Fruit fly (Drosophila melanogaster) S2 (cell line): ENCODE data around the gene Spps.

Source experiments
- CG8478 ChIP-seq: fragments of >200 bp; optimal IDR thresholded peaks from 2 replicates; lab custom pipeline; 2018
- CTCF ChIP-seq, 2 experiments: fragments of >200 bp; optimal IDR thresholded peaks; 2 replicates each; lab custom pipeline; 2018

Gene Spps

DNA sequence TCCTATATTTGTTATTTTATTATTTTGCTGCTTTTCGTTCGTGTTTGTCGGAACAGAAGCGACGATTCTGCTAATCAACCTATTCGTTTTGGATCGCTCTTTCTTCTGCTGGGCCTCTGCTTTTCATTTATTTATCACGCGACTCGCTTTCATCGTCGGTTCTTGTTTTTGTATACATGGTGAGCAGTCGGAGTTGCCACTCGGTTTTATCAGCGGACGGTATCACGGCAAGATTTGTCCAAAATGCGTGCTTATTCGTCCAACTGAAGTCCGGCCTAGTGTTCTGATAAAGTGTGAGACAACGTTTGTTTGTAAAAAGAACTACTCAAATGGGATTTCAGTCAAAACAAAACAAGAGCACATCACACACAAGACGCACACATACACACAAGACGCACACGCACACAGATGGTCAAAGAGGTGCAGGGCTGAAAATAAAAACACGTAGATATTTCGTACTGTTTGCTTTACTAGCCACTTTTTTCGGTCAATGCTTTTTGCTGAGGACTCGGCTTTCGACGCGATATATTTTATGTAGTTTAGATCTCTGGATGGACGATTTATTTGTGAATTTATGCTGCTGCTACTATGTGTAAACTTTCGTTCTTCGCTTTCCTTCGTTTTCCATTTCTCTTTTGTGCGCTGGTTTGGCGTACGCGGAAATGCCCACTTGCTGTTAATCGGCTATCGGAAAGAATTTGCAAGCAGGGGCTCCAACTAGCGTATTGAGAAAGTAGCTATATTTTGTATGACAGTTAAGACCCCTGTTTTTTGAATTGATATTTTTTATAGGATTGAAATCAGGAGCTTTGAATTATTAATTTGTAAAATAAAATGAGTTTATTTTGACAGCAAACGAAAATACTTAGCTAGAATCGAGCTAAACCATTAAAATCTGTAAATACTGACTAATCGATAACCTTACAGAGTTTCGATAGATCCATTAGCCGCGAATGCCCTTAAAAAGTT is 5.1 kb downstream of the Spps start, which contains the start of gene twin:
Gene twin, minus strand, starts transcription at position 632 of the 969 bp plus-strand sequence.
- TF ChIP-seq CG8478 (lab: Kevin White, UChicago), result no peak

- no peak for TF ChIP-seq CG8478 (lab: Kevin White, UChicago)
- TF ChIP-seq CTCF (optimal IDR thresholded peaks at IDR 0.05; lab: Kevin White, UChicago), result no peak
Measured at dm6 chr3R:24220845-24221244, 5.9 kb downstream of the Spps start, which contains the start of gene cav. cav (plus strand) TSS chr3R:24221103.

DNA sequence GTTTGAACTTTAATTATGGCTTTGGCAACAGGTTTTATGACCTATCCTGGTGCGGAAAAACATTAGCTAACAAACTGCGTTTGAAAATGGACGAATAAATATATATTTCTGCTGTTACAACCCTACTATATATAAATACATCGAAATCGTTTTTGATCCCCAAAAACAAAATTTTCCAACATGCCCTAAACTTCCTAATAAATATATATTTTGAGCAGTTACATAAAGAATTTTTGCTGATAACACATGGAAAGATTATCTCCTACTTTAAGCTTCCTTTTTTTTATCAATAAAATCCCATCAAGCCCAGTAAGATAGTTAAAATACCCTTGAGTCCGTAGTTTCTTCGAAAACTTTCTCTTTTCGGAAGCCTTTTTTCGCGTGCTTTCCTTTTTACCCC is 7.6 kb downstream of the Spps start:
- no peak for TF ChIP-seq CG8478 (lab: Kevin White, UChicago)
- TF ChIP-seq CTCF (optimal IDR thresholded peaks at IDR 0.05; lab: Kevin White, UChicago), result no peak

DNA sequence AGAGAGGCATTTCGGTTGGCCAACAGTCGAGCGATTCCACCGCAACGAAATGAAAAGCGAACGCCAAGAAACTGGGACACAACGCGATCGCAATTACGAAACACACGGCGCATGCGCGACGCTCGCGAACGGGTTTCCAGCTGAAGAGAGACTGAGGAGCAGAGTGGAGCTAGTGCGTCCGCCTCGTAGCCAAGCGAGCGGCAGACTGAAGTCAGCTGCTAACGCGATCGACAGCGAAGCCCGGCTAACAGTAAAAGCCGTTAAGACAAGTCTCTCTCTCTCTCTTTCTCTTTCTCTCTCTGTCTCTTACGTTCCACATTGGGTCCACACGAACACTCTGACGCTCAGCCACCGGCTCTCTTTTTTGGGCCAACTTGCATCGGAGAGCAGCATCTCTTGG is 8.2 kb downstream of the Spps start, which contains the start of gene CG17786:
Gene CG17786, minus strand, starts transcription at position 154 of the 400 bp plus-strand sequence.
- TF ChIP-seq CTCF (optimal IDR thresholded peaks at IDR 0.05; lab: Kevin White, UChicago) (no peak), CG8478 (lab: Kevin White, UChicago) (no peak)

DNA sequence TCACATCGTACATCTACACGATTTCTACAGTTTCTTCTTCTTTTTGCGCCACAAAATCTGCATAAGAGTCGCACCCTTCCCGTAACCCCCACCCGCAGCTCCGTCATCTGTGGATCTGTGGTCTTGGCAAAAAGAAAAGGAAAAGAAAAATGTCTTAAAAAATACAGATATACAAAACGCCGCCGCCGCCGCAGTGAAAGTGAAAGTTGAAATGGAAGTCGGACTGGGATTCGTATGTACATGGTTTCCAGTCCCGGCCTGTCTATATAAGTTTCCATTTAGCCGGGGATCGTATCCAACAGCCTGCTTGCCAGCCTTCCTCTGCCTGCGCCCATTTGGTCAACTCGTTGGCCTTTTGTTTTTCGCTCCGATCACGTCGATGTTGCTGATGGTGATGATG is 10.7 kb downstream of the Spps start:
- TF ChIP-seq CTCF (optimal IDR thresholded peaks at IDR 0.05; lab: Kevin White, UChicago) (no peak), CG8478 (lab: Kevin White, UChicago) (no peak)

DNA sequence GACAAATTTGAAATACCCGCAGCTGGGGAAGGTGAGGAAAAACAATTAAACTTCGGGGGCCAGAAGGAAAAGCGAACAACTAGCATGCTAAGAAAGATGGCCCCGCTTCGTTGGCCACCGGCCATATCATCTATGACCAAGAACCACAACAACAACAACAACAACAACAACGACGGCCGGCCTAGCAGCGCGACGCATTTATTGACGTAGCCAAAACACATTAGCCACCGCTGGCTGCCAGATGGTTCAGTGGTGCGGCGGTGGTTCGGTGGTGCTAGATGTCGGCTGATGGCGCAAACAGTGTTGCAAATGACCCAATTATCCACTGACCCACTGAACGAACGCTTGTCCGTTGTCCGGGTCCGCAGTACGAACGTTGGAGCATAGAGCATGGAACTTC is 13.1 kb downstream of the Spps start:
- TF ChIP-seq CG8478 (lab: Kevin White, UChicago) (no peak), CTCF (optimal IDR thresholded peaks at IDR 0.05; lab: Kevin White, UChicago) (no peak)

DNA sequence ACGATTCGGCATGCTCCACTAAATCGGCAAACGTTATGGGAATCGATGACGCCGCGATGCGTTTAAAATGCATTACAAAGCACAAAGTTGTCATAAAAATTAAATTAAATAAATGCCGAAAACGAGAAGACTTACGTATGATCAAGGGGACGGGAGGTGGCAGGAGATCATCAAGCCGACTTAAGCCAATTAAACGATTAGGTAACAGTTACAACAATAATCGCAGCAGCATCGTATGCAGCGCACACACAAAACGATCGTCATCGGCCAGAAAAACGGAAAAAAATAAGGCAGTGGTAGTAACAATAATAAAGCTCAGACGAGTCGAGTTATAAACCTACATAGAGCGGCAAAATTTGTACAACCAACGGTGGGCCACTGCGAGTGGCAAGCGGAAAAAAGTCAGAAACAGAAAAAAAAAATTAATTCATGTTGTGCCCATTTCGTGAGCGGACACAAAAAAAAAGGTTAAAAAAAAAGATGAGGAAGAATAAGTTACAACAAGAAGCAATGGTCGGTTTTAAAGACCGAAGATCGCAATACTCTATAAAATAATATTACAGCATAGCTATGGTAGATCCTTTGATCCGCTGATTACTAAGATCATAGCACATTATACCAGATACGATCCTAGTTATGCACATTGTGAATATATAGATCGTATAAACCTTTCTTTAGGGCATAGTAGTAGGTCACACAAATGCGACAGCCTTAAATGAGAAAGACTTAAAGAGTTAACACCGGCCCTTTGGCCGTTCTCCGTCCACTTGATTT is 20.2 kb downstream of the Spps start:
- TF ChIP-seq CG8478 (lab: Kevin White, UChicago), result no peak

DNA sequence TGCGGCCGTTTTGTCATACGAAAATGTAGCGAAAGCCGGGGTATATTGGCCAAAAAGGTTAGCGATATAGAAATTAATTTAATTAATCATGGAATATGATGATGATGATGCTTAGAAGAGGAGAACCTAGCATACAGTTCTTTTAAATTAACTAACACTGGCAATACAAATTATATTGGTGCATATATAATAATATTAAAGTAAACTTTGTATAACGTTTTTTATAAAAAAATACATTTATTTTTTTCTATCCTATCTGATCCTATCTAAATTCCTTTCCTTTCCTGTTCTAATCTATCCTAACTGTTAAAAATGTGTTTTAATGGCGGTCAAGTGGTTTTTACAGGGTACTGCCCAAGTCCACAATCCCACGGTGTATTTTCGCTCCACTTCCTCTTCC is 20.8 kb downstream of the Spps start:
- TF ChIP-seq CTCF (optimal IDR thresholded peaks at IDR 0.05; lab: Kevin White, UChicago) (no peak), CG8478 (lab: Kevin White, UChicago) (no peak)

DNA sequence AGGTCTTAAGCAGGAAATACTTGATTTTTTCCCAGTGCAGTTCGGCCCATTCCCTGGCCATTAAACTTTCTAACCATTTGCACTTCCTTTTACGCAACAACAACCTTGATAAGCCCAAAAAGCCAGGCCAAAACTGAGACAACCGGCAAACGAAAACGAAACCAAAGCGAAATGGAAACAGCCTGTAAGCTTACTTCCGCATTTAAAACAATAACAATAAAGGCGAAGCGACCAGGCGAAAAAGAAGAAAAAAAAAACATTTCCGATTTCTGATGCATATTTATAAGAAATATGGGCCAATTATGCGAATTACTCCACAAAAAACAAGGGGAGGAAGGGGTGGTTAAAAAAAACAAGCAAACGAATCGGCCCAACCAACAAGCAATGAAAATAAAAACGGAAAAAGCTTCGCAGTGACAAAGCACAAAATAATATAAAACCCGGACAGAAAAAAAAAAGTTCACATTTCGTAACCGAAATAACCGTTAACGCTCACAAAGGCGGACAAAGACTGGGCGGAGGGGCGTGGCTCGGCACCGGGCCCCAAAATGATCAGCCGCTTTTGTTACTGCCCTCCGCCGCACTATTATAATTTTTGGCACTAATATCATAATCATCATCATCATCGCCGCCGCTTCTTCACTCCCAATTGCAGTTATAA is 21.4 kb downstream of the Spps start:
- TF ChIP-seq CTCF (optimal IDR thresholded peaks at IDR 0.05; lab: Kevin White, UChicago) (no peak), CG8478 (lab: Kevin White, UChicago) (no peak)

- no peak for TF ChIP-seq CTCF (optimal IDR thresholded peaks at IDR 0.05; lab: Kevin White, UChicago)
- no peak for TF ChIP-seq CG8478 (lab: Kevin White, UChicago)
Measured at dm6 chr3R:24204022-24204421, 22.7 kb downstream of the Spps start.

DNA sequence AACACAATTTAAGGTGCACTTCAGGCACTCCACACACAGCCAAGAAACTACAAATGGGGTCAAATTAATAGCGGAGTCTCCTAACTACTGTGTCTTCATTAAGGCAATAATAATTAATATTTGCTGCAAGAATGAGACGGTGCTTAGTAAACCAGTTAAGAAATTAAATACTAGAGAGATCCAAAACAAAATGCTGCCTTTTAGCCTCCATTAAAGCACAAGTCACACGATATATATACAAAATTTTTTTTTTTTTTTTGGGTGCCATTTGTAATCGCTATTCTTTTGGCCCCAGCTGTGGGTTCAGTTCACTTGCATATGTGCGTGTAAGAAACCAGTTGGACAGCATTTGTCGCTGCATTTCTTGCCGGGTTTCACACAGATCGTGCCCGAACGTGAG is 23.3 kb downstream of the Spps start:
- TF ChIP-seq CTCF (optimal IDR thresholded peaks at IDR 0.05; lab: Kevin White, UChicago), result no peak
- TF ChIP-seq CG8478 (lab: Kevin White, UChicago), result no peak

DNA sequence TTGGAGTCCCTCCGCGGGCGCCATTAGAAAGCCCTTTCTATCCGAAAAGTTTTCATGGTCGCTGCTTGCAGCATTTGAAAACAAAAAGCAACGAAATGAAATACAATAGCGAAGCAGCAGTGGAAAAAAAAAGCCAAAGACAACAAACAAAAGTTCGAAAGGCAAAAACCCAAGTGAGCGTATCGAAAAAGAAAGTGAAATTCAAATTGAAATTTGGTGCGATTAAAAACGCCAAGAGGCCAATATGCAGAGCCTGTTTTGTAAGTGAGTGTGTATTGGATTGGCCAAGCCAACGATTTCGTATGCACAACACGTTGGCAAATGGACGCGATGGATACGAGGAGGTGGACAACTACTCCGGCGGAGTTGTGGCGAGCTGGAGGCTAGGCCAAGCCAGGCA is 24.0 kb downstream of the Spps start:
- TF ChIP-seq CTCF (optimal IDR thresholded peaks at IDR 0.05; lab: Kevin White, UChicago) (no peak), CG8478 (lab: Kevin White, UChicago) (no peak)

dm6 chr3R:24193373-24193879 is 33.3 kb downstream of the Spps start, which contains the start of the genes SMC6 and CG6204:
SMC6 (minus strand) TSS chr3R:24193423.
CG6204 (plus strand) TSS chr3R:24193832.
- TF ChIP-seq CTCF (optimal IDR thresholded peaks at IDR 0.05; lab: Kevin White, UChicago), result no peak
- TF ChIP-seq CG8478 (lab: Kevin White, UChicago), result no peak

DNA sequence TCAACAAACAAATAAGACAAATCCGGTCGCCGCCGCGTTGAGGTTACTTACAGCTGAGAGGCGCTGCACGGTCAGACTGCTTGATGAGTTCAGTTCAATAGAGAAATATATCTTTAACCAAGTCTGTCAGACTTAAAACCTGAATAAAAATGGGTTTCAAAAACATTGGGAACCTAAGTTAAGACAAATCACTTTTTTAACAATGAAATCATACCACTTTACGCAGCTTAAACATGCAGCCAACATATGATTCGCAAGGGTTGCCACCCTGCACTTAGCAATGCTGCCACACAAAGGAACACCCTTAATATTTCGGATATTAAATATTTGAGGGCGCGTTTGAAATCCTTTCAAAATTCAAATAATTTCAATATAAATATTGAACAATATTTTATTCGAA is 38.1 kb downstream of the Spps start, which contains the start of gene CG5515:
Gene CG5515, minus strand, starts transcription at position 278 of the 400 bp plus-strand sequence.
- TF ChIP-seq CG8478 (lab: Kevin White, UChicago), result no peak
- TF ChIP-seq CTCF (optimal IDR thresholded peaks at IDR 0.05; lab: Kevin White, UChicago), result no peak
